Fruit fly (Drosophila melanogaster): ENCODE measurements around the gene He.

He gene

DNA sequence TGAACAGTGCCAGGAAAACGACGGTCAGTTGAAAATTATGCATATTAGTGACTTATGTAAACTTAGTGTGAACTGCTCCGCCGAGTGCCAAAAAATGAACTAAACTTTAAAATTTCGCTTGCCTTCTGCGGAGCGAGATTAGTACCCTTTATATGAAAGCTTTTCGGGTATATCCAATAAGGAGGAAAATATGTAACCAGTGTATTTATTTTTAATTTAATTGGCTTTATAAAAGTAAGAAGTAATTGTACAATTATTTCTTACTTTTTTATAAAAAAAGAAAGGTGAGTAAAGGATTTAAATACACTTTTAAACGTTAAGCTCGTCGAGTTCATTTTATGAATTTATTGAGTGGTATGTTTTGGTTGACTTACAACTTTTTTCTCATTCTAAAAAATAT, at the start of gene He:
Gene He, minus strand, starts transcription at position 101 of the 400 bp plus-strand sequence.
- no peak for TF ChIP-seq EcR (GFP tag; optimal IDR thresholded peaks at IDR 0.05)
- no peak for TF ChIP-seq pan (optimal IDR thresholded peaks at IDR 0.05)
- TF ChIP-seq psq (optimal IDR thresholded peaks at IDR 0.05), result no peak
- TF ChIP-seq CG8478 (optimal IDR thresholded peaks at IDR 0.05), result no peak
- TF ChIP-seq usp (GFP tag; optimal IDR thresholded peaks at IDR 0.05), result no peak
- no peak for TF ChIP-seq Dll (optimal IDR thresholded peaks at IDR 0.05)

DNA sequence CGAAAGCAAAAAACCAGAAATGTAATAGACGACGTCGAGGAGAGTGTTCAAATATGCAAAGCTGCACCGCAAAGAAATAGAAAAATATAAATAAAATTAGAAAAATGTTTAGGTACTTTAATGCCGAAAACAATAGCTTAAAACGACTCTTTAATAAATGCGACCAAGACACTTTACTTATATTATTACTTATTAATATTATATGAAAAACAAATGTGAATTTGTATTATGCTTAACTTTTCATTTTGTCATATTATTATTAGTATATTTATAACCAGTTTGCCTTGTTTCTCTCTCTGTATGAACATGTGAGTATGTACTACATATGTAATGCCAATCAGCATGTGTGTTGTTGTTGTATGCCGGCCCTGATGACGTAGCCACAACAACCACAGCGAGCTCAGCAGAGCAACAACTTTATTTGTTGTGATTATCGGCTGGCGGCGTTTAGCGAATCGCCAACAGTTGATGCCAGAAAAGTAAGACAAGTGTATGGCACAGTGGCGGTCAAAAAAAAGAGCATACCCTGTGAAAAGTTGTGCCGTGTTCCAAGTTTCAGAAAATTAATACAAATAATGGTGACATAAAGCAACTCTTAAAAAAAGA, 49.5 kb upstream of the He start:
- TF ChIP-seq psq (optimal IDR thresholded peaks at IDR 0.05) (no peak), Dll (optimal IDR thresholded peaks at IDR 0.05) (no peak), usp (GFP tag; optimal IDR thresholded peaks at IDR 0.05) (no peak), EcR (GFP tag; optimal IDR thresholded peaks at IDR 0.05) (no peak), pan (optimal IDR thresholded peaks at IDR 0.05) (no peak), CG8478 (optimal IDR thresholded peaks at IDR 0.05) (no peak)

DNA sequence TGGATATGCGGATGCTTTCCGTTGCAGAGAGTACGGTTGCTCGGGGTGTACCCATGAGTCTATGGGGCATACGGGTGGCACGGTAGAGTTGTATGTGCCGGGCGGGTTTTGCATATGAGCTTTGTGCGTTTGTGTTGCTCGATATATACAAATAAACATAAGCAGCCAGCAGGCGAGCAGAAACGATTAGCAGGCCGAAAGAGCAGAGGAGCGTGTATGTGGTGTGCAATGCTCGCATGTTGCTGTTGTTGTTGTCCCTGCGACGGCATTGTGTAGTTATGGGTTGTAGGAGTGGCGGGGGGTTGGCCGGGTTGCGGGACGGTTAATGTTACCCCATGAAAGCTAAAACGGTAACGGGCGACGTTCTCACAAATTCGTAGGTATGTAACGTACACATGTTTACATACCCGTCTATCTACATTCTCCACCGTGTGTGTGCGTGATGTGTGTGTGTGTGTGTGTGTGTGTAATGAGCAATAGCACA, 48.9 kb upstream of the He start:
- no peak for TF ChIP-seq Dll (optimal IDR thresholded peaks at IDR 0.05)
- no peak for TF ChIP-seq usp (GFP tag; optimal IDR thresholded peaks at IDR 0.05)
- no peak for TF ChIP-seq pan (optimal IDR thresholded peaks at IDR 0.05)
- no peak for TF ChIP-seq EcR (GFP tag; optimal IDR thresholded peaks at IDR 0.05)
- no peak for TF ChIP-seq psq (optimal IDR thresholded peaks at IDR 0.05)
- no peak for TF ChIP-seq CG8478 (optimal IDR thresholded peaks at IDR 0.05)

DNA sequence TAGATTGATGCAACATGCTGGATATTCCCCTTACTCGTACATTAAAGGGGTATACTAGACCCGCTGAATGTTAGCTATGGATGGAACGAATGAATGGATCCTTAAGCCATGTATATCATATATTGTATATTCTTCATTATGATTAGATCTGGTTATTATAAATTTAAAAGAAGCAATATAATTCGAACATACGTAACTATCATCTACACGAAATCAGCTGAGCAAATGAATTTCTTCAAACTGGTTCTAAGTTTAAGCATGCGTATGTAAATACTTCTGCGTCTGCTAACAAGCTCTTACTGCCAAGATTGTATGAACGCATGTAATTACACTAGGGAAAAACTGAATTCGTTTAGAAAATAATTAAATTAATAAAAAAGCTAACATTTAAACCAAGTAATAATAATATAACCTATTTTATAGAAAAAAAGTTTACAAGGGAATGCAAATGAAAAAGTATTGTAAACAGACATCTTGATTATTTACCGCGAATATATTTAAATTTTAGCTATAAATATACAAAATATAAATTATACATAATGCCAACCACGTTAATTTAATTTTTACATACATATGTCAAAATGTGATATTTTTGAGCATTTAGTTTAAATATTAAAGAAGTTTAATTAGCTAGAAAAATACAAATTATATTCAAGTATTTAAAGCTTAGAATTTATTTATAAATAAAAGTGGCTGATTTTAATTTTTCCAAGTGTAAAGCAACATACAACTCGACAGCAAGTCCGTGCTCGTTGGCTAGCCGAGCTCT, 48.3 kb upstream of the He start:
- TF ChIP-seq Dll (optimal IDR thresholded peaks at IDR 0.05) (no peak), pan (optimal IDR thresholded peaks at IDR 0.05) (peak; percentile 72), CG8478 (optimal IDR thresholded peaks at IDR 0.05) (no peak)

DNA sequence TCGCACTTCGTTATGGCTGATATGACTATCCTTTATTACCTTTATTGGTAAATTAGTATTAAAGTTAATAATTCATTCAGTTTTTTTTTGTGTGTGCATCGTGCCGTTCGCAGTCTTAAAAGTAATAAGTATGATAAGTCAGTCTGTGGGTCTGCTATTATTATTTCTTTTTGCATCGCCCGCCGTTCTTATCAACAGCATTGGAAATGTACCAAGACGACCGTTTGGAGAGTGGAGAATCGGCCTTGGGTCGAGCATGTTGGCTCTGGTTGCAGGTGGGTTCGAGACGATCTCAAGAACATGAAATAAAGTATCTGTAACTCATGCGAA, 47.8 kb upstream of the He start:
- peak; percentile 24 for TF ChIP-seq CG8478 (optimal IDR thresholded peaks at IDR 0.05)
- no peak for TF ChIP-seq EcR (GFP tag; optimal IDR thresholded peaks at IDR 0.05)
- TF ChIP-seq pan (optimal IDR thresholded peaks at IDR 0.05), result no peak
- TF ChIP-seq psq (optimal IDR thresholded peaks at IDR 0.05), result no peak

DNA sequence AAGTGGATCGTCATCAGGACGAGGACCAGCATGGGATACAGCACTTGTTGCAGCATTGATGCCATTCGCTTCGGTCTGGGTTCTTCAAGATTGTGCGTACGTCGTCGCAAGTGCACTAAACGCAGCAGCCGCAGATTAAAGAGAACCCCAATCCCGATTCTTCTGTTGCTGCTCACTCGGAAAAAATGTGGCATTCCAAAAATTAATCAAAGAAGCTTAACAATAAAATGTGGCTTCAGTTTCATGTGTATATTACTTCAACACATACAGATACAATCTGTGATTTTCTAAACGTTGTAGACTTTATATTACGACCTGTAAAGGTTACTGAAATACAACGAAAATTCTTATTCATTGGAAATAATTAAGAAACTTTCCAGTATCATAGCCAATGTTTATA, 47.4 kb upstream of the He start, which contains the start of gene NimC3:
Gene NimC3, minus strand, starts transcription at position 101 of the 400 bp plus-strand sequence.
- no peak for TF ChIP-seq psq (optimal IDR thresholded peaks at IDR 0.05)
- TF ChIP-seq EcR (GFP tag; optimal IDR thresholded peaks at IDR 0.05), result no peak
- TF ChIP-seq Dll (optimal IDR thresholded peaks at IDR 0.05), result no peak
- no peak for TF ChIP-seq usp (GFP tag; optimal IDR thresholded peaks at IDR 0.05)
- no peak for TF ChIP-seq CG8478 (optimal IDR thresholded peaks at IDR 0.05)
- no peak for TF ChIP-seq pan (optimal IDR thresholded peaks at IDR 0.05)

DNA sequence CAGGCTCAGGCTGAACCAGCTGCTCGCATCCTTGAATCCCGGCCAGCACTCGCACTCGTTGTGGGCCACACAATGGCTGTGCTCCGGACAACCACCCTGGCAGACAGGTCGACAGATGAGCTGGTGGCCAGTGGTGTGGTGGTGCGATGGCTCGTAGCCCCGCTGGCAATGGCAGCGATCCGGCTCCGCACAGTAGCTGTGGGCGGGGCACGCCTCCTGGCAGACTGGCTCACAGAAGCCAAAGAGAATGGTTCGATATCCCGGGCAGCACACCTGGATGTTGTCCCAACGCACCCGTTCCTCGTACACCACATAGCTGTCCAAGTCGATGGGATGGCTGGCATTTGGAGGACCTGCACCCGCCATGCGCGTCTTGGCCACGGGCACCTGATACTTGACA, 46.9 kb upstream of the He start:
- TF ChIP-seq psq (optimal IDR thresholded peaks at IDR 0.05) (no peak), usp (GFP tag; optimal IDR thresholded peaks at IDR 0.05) (no peak), EcR (GFP tag; optimal IDR thresholded peaks at IDR 0.05) (no peak), CG8478 (optimal IDR thresholded peaks at IDR 0.05) (no peak), Dll (optimal IDR thresholded peaks at IDR 0.05) (no peak), pan (optimal IDR thresholded peaks at IDR 0.05) (no peak)

DNA sequence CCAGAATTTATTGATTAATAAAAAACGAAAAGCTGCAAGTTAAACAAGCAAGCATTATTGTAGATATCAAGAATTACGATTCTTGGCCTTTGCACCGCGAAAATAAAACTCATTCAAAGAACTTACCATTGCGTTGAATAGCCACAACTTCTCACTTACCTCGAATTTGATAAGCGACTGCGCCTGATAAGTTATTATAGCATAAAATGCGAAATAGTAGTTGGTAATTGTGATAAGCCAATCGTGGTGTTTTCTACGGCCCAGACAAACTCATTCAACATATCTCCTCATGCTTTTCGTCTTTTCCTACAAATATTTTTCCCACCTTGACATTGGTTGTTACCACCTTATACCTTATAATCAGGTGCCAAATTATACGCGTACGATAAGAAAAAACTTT, 42.4 kb upstream of the He start:
- TF ChIP-seq pan (optimal IDR thresholded peaks at IDR 0.05), result no peak
- TF ChIP-seq Dll (optimal IDR thresholded peaks at IDR 0.05), result no peak
- no peak for TF ChIP-seq usp (GFP tag; optimal IDR thresholded peaks at IDR 0.05)
- no peak for TF ChIP-seq psq (optimal IDR thresholded peaks at IDR 0.05)
- TF ChIP-seq CG8478 (optimal IDR thresholded peaks at IDR 0.05), result no peak
- no peak for TF ChIP-seq EcR (GFP tag; optimal IDR thresholded peaks at IDR 0.05)

DNA sequence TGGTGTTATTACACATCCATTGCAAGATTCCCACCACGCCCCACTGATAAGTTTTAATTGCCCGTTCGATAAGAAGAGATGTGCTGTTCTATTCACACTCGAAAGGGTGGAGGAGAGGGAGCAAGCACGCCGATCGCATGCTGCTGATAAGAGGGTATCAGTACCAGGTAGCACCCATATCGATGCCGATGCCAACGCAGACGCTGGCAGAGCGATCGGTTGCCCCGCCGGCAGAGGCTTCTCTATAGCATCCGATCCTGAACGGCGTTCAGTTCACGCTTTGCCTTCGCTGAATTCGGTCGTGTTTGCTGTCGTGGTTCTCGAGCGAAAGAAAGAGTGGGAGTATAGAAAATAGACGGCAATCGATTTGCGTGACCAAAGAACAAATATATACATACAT, 40.7 kb upstream of the He start:
- TF ChIP-seq usp (GFP tag; optimal IDR thresholded peaks at IDR 0.05) (no peak), EcR (GFP tag; optimal IDR thresholded peaks at IDR 0.05) (no peak)

DNA sequence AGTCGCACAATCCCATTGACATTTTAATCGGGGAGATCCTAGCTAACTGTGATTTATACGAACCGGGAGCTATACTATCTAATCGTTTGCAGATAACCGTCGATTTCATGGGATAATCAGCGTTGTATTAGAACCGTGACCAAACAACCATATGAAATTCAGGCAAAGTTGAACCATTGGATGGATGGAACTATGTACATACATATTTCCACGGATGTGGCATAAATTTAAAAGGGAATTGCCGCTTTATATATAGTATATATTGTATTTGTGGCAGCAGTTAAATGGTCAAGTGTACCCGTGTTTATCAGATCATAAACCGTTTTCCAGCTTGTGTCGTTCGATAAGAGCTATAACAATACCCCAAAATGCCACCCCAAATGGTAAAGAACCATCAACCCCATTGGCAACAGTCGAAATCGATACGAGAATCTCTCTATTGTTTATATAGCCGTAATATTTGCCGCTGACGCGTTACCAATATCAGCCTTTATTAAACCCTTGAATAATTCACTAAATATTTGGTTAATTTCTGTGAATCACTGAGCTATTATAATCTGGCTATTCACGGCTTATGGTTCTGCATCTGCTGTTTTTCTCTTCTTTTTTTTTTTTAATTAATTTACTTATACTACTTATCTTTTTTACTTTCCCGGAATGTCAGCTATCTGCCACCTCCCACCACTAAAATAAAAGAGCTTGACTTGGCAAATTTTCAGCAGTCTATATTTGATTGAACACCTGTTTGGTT, 39.7 kb upstream of the He start, which contains the start of gene bgm:
Gene bgm, plus strand, starts transcription at position 701 of the 751 bp plus-strand sequence.
- TF ChIP-seq Dll (optimal IDR thresholded peaks at IDR 0.05), result no peak
- no peak for TF ChIP-seq CG8478 (optimal IDR thresholded peaks at IDR 0.05)
- no peak for TF ChIP-seq usp (GFP tag; optimal IDR thresholded peaks at IDR 0.05)

DNA sequence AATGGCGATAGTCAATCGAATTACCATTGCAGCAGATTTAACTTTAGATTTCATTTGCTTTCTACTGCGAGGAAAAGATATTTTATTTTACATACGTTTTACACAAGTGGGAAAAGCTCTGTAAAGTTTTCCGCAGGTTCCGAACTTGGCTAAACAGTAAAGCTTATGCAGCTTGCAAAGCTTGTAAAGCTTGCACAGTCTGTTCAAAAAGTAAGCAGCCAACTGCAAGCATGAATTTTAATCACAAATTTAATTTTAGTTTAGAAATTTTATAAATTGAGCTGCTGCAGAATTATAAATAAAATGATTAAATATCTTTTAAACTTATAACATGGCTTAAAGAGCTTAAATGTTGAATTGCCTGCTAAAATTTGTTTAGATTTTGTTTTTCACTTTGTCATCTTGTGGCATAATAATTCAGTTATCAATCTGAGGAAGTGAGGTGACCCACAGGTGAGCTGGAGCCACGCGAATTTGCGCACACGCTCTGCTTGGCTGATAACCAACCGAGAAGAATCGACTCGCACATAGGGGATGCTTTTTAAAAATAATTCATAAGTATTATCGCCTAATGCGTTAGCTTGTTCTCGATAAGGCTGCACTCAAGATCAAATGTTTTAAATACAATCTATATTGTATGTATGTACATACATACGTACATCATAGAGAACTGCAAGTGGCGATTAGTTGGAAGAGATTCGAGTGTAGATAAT, 39.0 kb upstream of the He start:
- TF ChIP-seq Dll (optimal IDR thresholded peaks at IDR 0.05) (no peak), usp (GFP tag; optimal IDR thresholded peaks at IDR 0.05) (no peak), pan (optimal IDR thresholded peaks at IDR 0.05) (no peak), CG8478 (optimal IDR thresholded peaks at IDR 0.05) (no peak), EcR (GFP tag; optimal IDR thresholded peaks at IDR 0.05) (no peak), psq (optimal IDR thresholded peaks at IDR 0.05) (no peak)

DNA sequence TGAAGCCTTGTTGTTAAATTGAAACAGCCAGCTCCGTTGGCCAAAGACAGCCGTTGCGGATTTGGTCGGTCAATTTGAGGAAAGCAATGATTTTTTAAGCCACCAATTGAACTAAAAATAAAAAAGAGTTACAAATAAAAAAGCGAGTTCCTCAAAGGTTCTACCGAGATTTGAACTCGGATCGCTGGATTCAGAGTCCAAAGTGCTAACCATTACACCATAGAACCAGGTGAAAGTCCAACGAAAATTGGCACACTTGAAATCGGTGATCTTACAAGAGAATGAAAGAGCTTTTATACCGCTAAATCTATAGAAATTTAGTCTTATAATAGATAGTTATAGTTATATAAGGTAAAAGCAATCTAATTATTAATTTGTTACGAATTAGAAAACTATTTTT, 37.7 kb upstream of the He start:
- TF ChIP-seq psq (optimal IDR thresholded peaks at IDR 0.05) (no peak), usp (GFP tag; optimal IDR thresholded peaks at IDR 0.05) (no peak), pan (optimal IDR thresholded peaks at IDR 0.05) (no peak)

Measured in whole organism.